Fruit fly (Drosophila melanogaster) whole organism, prepupa: ENCODE measurements around the gene CG2604.

Source experiments
- CG10631 ChIP-seq: fragments of 200-800 bp; sonication (Bioruptor generic); optimal IDR thresholded peaks from 2 replicates; lab custom pipeline; 2016; ENCODE audit warnings: missing biosample characterization, missing genetic modification characterization
- CG11762 ChIP-seq: fragments of 200-800 bp; sonication (Bioruptor generic); optimal IDR thresholded peaks from 3 replicates; lab custom pipeline; 2016; ENCODE audit warnings: missing biosample characterization, missing genetic modification characterization; ENCODE audit not compliant: insufficient read depth
- CG11902 ChIP-seq: fragments of 200-800 bp; sonication (Bioruptor generic); optimal IDR thresholded peaks from 3 replicates; lab custom pipeline; 2016; ENCODE audit warnings: missing biosample characterization, missing genetic modification characterization
- CG1621 ChIP-seq: fragments of 200-800 bp; sonication (Bioruptor generic); optimal IDR thresholded peaks from 3 replicates; lab custom pipeline; 2018; ENCODE audit warnings: missing biosample characterization, mild to moderate bottlenecking, missing genetic modification characterization
- CG16779 ChIP-seq: fragments of 200-800 bp; sonication (Bioruptor generic); optimal IDR thresholded peaks from 3 replicates; lab custom pipeline; 2017; ENCODE audit warnings: missing biosample characterization, mild to moderate bottlenecking, missing genetic modification characterization
- CG32006 ChIP-seq: fragments of 200-800 bp; sonication (Bioruptor generic); optimal IDR thresholded peaks from 3 replicates; lab custom pipeline; 2017; ENCODE audit warnings: missing biosample characterization, mild to moderate bottlenecking, missing genetic modification characterization
- CG34406 ChIP-seq: fragments of 200-800 bp; sonication (Bioruptor generic); optimal IDR thresholded peaks from 3 replicates; lab custom pipeline; 2016; ENCODE audit warnings: missing biosample characterization, missing genetic modification characterization
- CG4318 ChIP-seq: fragments of 200-800 bp; sonication (Bioruptor generic); optimal IDR thresholded peaks from 3 replicates; lab custom pipeline; 2017; ENCODE audit warnings: missing biosample characterization, mild to moderate bottlenecking, missing genetic modification characterization
- CG6163 ChIP-seq: fragments of 200-800 bp; sonication (Bioruptor generic); IDR thresholded peaks from 3 replicates; pipeline ENCODE4 v1.3.6; 2022; ENCODE audit warnings: missing biosample characterization, missing genetic modification characterization
- CG6792 ChIP-seq: fragments of 200-800 bp; sonication (Bioruptor generic); optimal IDR thresholded peaks from 3 replicates; lab custom pipeline; 2016; ENCODE audit warnings: missing biosample characterization, missing genetic modification characterization
- CG7368 ChIP-seq: fragments of 200-800 bp; sonication (Bioruptor generic); optimal IDR thresholded peaks from 3 replicates; lab custom pipeline; 2016; ENCODE audit warnings: missing biosample characterization, missing genetic modification characterization
- CG8119 ChIP-seq: fragments of 200-800 bp; sonication (Bioruptor generic); IDR thresholded peaks from 3 replicates; pipeline ENCODE4 v1.3.6; 2022; ENCODE audit warnings: missing biosample characterization, missing genetic modification characterization
- CG8632 ChIP-seq: fragments of 200-800 bp; sonication (Bioruptor generic); optimal IDR thresholded peaks from 3 replicates; lab custom pipeline; 2016; ENCODE audit warnings: missing biosample characterization, missing genetic modification characterization
- CG9139 ChIP-seq: fragments of 200-800 bp; sonication (Bioruptor generic); optimal IDR thresholded peaks from 3 replicates; lab custom pipeline; 2017; ENCODE audit warnings: missing biosample characterization, mild to moderate bottlenecking, missing genetic modification characterization
- Eip78C ChIP-seq: fragments of 200-800 bp; sonication (Bioruptor generic); peaks from one replicate; lab custom pipeline; 2016; ENCODE audit warnings: missing biosample characterization, missing genetic modification characterization
- Eip93F ChIP-seq: fragments of 200-800 bp; sonication (Bioruptor generic); optimal IDR thresholded peaks from 2 replicates; lab custom pipeline; 2016; ENCODE audit warnings: missing biosample characterization, mild to moderate bottlenecking, missing genetic modification characterization
- Ets21C ChIP-seq: fragments of 200-800 bp; sonication (Bioruptor generic); optimal IDR thresholded peaks from 3 replicates; lab custom pipeline; 2016; ENCODE audit warnings: missing biosample characterization, missing genetic modification characterization
- Ets96B ChIP-seq: fragments of 200-800 bp; optimal IDR thresholded peaks from 2 replicates; lab custom pipeline; 2019; ENCODE audit warnings: missing biosample characterization, mild to moderate bottlenecking, missing genetic modification characterization, moderate library complexity
- Hr38 ChIP-seq: sonication (Bioruptor generic); optimal IDR thresholded peaks from 2 replicates; lab custom pipeline; 2016; ENCODE audit warnings: missing biosample characterization, missing genetic modification characterization
- Hr39 ChIP-seq: fragments of 200-800 bp; sonication (Bioruptor generic); optimal IDR thresholded peaks from 2 replicates; lab custom pipeline; 2016; ENCODE audit warnings: missing biosample characterization, missing genetic modification characterization
- Hr4 ChIP-seq: fragments of 200-800 bp; sonication (Bioruptor generic); optimal IDR thresholded peaks from 3 replicates; lab custom pipeline; 2016; ENCODE audit warnings: missing biosample characterization, missing genetic modification characterization
- Lpt ChIP-seq: fragments of 200-800 bp; sonication (Bioruptor generic); optimal IDR thresholded peaks from 3 replicates; lab custom pipeline; 2016; ENCODE audit warnings: missing biosample characterization, missing genetic modification characterization
- Smox ChIP-seq: fragments of 200-800 bp; sonication (Bioruptor generic); optimal IDR thresholded peaks from 3 replicates; lab custom pipeline; 2016; ENCODE audit warnings: missing biosample characterization, missing genetic modification characterization
- Sox102F ChIP-seq: fragments of 200-800 bp; sonication (Bioruptor generic); optimal IDR thresholded peaks from 2 replicates; lab custom pipeline; 2016; ENCODE audit warnings: missing biosample characterization, mild to moderate bottlenecking, missing genetic modification characterization
- acj6 ChIP-seq: fragments of 200-800 bp; sonication (Bioruptor generic); optimal IDR thresholded peaks from 3 replicates; lab custom pipeline; 2016; ENCODE audit warnings: missing biosample characterization, missing genetic modification characterization
- dsx ChIP-seq: fragments of 200-800 bp; optimal IDR thresholded peaks from 3 replicates; lab custom pipeline; 2019; ENCODE audit warnings: missing biosample characterization, mild to moderate bottlenecking, missing genetic modification characterization, moderate library complexity; ENCODE audit not compliant: poor library complexity, severe bottlenecking
- esn ChIP-seq: fragments of 200-800 bp; sonication (Bioruptor generic); optimal IDR thresholded peaks from 2 replicates; lab custom pipeline; 2016; ENCODE audit warnings: missing biosample characterization, mild to moderate bottlenecking, missing genetic modification characterization, moderate library complexity
- fd59A ChIP-seq: fragments of 200-800 bp; sonication (Bioruptor generic); optimal IDR thresholded peaks from 2 replicates; lab custom pipeline; 2017; ENCODE audit warnings: missing biosample characterization, mild to moderate bottlenecking, missing genetic modification characterization, missing genetic modification reagents
- fd85E ChIP-seq: fragments of 200-800 bp; sonication (Bioruptor generic); optimal IDR thresholded peaks from 3 replicates; lab custom pipeline; 2016; ENCODE audit warnings: missing biosample characterization, missing genetic modification characterization
- fkh ChIP-seq: fragments of 200-800 bp; sonication (Bioruptor generic); optimal IDR thresholded peaks from 3 replicates; lab custom pipeline; 2017; ENCODE audit warnings: missing biosample characterization, mild to moderate bottlenecking, missing genetic modification characterization, moderate library complexity
- salr ChIP-seq, 2 experiments: fragments of 200-800 bp; sonication (Bioruptor generic); optimal IDR thresholded peaks; 3 replicates each; lab custom pipeline; 2016 to 2018; ENCODE audit warnings: missing biosample characterization in 2 of 2, missing genetic modification characterization in 2 of 2, mild to moderate bottlenecking in 1 of 2
- spab ChIP-seq: fragments of 200-800 bp; sonication (Bioruptor generic); optimal IDR thresholded peaks from 2 replicates; lab custom pipeline; 2017; ENCODE audit warnings: missing biosample characterization, mild to moderate bottlenecking, missing genetic modification characterization, missing genetic modification reagents
- ss ChIP-seq, 2 experiments: fragments of 200-800 bp; sonication (Bioruptor generic); optimal IDR thresholded peaks; 2 replicates in 1 of 2; 3 replicates in 1 of 2; lab custom pipeline; 2017 to 2018; ENCODE audit warnings: mild to moderate bottlenecking in 2 of 2, missing biosample characterization in 2 of 2, missing genetic modification characterization in 2 of 2, moderate library complexity in 1 of 2
- svp ChIP-seq: fragments of 200-800 bp; sonication (Bioruptor generic); peaks from one replicate; lab custom pipeline; 2016; ENCODE audit warnings: missing biosample characterization, missing genetic modification characterization
- vri ChIP-seq: fragments of 200-800 bp; sonication (Bioruptor generic); optimal IDR thresholded peaks from 3 replicates; lab custom pipeline; 2016; ENCODE audit warnings: missing biosample characterization, mild to moderate bottlenecking, missing genetic modification characterization

CG2604 gene

dm6 chr3R:5263311-5264250 is 40.4 kb upstream of the CG2604 start (continued):
- TF ChIP-seq esn (GFP tag; lab: Kevin White, UChicago) (peak; percentile 46), CG1621 (no peak), Ets96B (tag; lab: Kevin White, UChicago) (peak; percentile 69), Eip93F (GFP tag; lab: Kevin White, UChicago) (no peak), CG34406 (GFP tag; lab: Kevin White, UChicago) (peak; percentile 79), CG11762 (GFP tag; lab: Kevin White, UChicago) (peak; percentile 37), salr (GFP tag; optimal IDR thresholded peaks at IDR 0.05; lab: Kevin White, UChicago) (peak in 1 of 2 experiments; percentile 13), CG9139 (GFP tag; lab: Kevin White, UChicago) (peak; percentile 46), Eip78C (peak; percentile 85), Smox (no peak), CG6163 (GFP tag; lab: Robert Waterston, UW) (peak; percentile 32; the same call in 1 of the 3 replicates), CG11902 (GFP tag; lab: Kevin White, UChicago) (peak; percentile 11), Sox102F (GFP tag; lab: Kevin White, UChicago) (peak; percentile 15), vri (GFP tag; lab: Kevin White, UChicago) (peak; percentile 49), acj6 (GFP tag; lab: Kevin White, UChicago) (peak; percentile 14), CG32006 (GFP tag; lab: Kevin White, UChicago) (peak; percentile 83), CG8632 (peak; percentile 73), Hr4 (peak; percentile 46), Ets21C (no peak), CG6792 (GFP tag; lab: Kevin White, UChicago) (peak; percentile 18), svp (GFP tag; lab: Kevin White, UChicago) (peak; percentile 76), ss (GFP tag; optimal IDR thresholded peaks at IDR 0.05; lab: Kevin White, UChicago) (peak; percentile 63 to 65), CG16779 (tag; lab: Kevin White, UChicago) (no peak), CG4318 (GFP tag; lab: Kevin White, UChicago) (peak; percentile 25), CG10631 (GFP tag; lab: Kevin White, UChicago) (peak; percentile 64), fd85E (peak; percentile 1)

dm6 chr3R:5262592-5262991 is 39.4 kb upstream of the CG2604 start, which contains the start of gene Tim17a2:
Gene Tim17a2 (minus strand): TSS chr3R:5262692.
- TF ChIP-seq Hr39 (GFP tag; lab: Kevin White, UChicago): no peak
- TF ChIP-seq Ets21C: no peak
- TF ChIP-seq CG10631 (GFP tag; lab: Kevin White, UChicago): no peak
- no peak for TF ChIP-seq acj6 (GFP tag; lab: Kevin White, UChicago)
- TF ChIP-seq CG8632: no peak
- no peak for TF ChIP-seq Lpt (GFP tag; lab: Kevin White, UChicago)
- no peak for TF ChIP-seq fd59A (GFP tag; lab: Kevin White, UChicago)
- no peak for TF ChIP-seq Hr38
- no peak for TF ChIP-seq CG4318 (GFP tag; lab: Kevin White, UChicago)
- no peak for TF ChIP-seq fkh
- no peak for TF ChIP-seq CG8119 (GFP tag; lab: Robert Waterston, UW)
- TF ChIP-seq dsx (GFP tag; lab: Kevin White, UChicago): no peak
- TF ChIP-seq CG6792 (GFP tag; lab: Kevin White, UChicago): no peak
- no peak for TF ChIP-seq Eip93F (GFP tag; lab: Kevin White, UChicago)

DNA sequence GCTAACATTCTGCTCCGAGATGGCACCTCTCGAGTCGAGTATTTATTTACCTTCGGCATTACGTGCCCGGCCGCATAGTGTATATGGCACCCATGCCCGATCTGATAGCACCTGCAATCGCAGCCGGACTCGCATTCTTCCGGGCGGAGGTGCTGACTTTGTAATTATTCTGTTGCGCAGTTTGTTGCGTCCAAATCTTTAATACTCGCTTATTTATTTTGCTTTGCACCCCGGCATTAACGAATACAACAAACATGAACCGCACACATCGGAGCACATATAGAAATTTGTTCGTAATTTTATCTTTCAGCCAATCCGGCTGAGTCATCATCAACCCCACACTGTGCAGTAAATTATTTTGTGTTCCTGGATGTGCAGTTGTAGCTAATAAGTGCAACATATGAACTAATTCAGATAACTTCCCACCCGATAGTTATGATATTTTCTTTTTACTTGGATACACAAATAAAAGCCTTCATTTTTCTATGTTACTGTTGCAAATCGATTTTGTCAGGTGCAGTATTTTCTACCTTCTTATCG is 38.9 kb upstream of the CG2604 start:
- TF ChIP-seq Eip78C: peak; percentile 30
- no peak for TF ChIP-seq spab (GFP tag; lab: Kevin White, UChicago)
- TF ChIP-seq ss (GFP tag; optimal IDR thresholded peaks at IDR 0.05; lab: Kevin White, UChicago): no peak
- no peak for TF ChIP-seq CG4318 (GFP tag; lab: Kevin White, UChicago)
- peak; percentile 64 for TF ChIP-seq vri (GFP tag; lab: Kevin White, UChicago)
- TF ChIP-seq CG7368 (GFP tag; lab: Kevin White, UChicago): no peak
- TF ChIP-seq svp (GFP tag; lab: Kevin White, UChicago): peak; percentile 45
- peak; percentile 8 for TF ChIP-seq fkh
- no peak for TF ChIP-seq salr (GFP tag; optimal IDR thresholded peaks at IDR 0.05; lab: Kevin White, UChicago)
